Fruit fly (Drosophila melanogaster): ENCODE data around the gene Ipp.
A peak's percentile ranks its signal among the peaks of the same experiment; 100 is the strongest.

Ipp gene

DNA sequence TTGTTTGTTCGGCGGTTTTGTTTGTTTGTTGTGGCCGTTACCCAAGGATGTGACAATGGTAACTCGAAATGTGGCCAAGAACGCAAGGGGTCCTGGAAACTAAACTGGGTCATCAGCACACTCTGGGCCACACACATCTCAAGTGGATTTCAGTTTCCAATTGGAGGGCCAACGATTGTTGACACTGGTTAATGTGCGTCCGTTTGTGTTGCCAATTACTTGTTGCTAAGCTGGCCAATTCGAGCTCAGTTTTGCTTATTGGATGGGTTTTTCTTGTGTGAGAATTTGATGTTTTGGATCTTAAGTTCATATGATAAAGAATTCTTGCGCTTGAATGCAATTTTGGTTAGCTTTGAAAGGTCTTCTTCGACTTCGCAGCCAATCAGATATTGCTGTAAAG, 22.4 kb downstream of the Ipp start:
- TF ChIP-seq CG34367 (tag; optimal IDR thresholded peaks at IDR 0.05) (no peak), gl (tag; optimal IDR thresholded peaks at IDR 0.05) (no peak), fd96Ca (GFP tag; IDR thresholded peaks at IDR 0.05) (no peak), CG4496 (GFP tag; IDR thresholded peaks at IDR 0.05) (no peak), CG14655 (GFP tag; optimal IDR thresholded peaks at IDR 0.05) (no peak), CG9948 (tag; optimal IDR thresholded peaks at IDR 0.05) (no peak), rn (GFP tag; IDR thresholded peaks at IDR 0.05) (no peak), CG15710 (tag; optimal IDR thresholded peaks at IDR 0.05) (no peak), CG13204 (GFP tag; optimal IDR thresholded peaks at IDR 0.05) (no peak), Pif1B (GFP tag; optimal IDR thresholded peaks at IDR 0.05) (no peak), CG12605 (GFP tag; IDR thresholded peaks at IDR 0.05) (no peak), EcR (GFP tag; optimal IDR thresholded peaks at IDR 0.05) (no peak), CG8159 (tag; optimal IDR thresholded peaks at IDR 0.05) (no peak), CG17806 (tag; optimal IDR thresholded peaks at IDR 0.05) (no peak)

DNA sequence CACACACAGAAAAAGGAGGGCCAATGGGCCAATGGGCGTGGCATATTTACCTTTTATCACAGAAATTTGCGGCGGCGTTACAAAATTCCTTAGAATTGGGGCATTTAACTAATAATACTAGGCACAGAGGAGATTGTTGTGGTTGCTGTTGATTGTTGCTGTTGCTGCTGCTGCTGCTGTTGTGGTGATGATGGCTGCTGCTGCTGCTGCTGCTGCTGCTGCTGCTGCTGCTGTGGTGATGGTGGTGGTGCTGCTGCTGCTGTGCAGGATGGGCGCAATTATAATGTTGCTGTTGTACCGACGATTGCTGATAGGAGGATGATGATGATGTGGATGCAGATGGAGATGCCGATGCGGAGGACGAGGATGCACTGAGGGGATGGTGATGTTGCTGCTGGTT, 23.0 kb downstream of the Ipp start:
- no peak for TF ChIP-seq CG14655 (GFP tag; optimal IDR thresholded peaks at IDR 0.05)
- no peak for TF ChIP-seq gl (tag; optimal IDR thresholded peaks at IDR 0.05)
- no peak for TF ChIP-seq Pif1B (GFP tag; optimal IDR thresholded peaks at IDR 0.05)
- TF ChIP-seq fd96Ca (GFP tag; IDR thresholded peaks at IDR 0.05) = no peak
- TF ChIP-seq Ets98B (GFP tag; IDR thresholded peaks at IDR 0.05) = no peak
- no peak for TF ChIP-seq CG34367 (tag; optimal IDR thresholded peaks at IDR 0.05)
- no peak for TF ChIP-seq CG9948 (tag; optimal IDR thresholded peaks at IDR 0.05)
- TF ChIP-seq Pif1A (GFP tag; optimal IDR thresholded peaks at IDR 0.05) = no peak
- TF ChIP-seq CG4496 (GFP tag; IDR thresholded peaks at IDR 0.05) = no peak
- no peak for TF ChIP-seq EcR (GFP tag; optimal IDR thresholded peaks at IDR 0.05)
- TF ChIP-seq CG17806 (tag; optimal IDR thresholded peaks at IDR 0.05) = no peak
- TF ChIP-seq CG32121 (GFP tag; IDR thresholded peaks at IDR 0.05) = no peak
- TF ChIP-seq D1 (tag; optimal IDR thresholded peaks at IDR 0.05) = no peak
- TF ChIP-seq CG12605 (GFP tag; IDR thresholded peaks at IDR 0.05) = no peak
- no peak for TF ChIP-seq rn (GFP tag; IDR thresholded peaks at IDR 0.05)

DNA sequence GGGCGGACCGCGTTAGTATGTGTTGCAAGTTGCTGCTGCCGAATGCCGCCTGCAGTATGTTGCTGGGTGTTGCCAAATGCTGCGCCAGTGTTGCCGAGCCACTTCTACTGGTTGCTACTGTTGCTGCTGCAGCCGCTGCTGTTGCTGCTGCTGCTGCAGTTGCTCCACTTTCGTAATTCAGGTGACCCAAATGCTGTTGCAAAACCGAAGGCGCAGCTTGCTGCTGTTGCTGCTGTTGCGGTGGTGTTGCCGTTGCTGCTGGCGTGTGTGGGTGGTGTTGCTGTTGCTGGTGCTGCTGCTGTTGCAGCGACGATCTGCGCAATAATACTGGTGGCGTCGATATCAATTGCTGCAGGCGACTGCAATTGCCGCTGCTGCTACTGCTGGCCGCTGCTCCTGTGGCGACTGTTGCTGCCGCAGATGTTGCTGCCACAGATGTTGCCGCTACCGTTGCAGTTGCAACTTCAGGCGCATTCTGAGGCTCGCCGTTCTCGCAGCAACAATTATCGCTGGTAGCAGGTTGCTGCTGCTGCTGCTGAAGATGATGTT, 23.8 kb downstream of the Ipp start:
- no peak for TF ChIP-seq CG8301 (tag; optimal IDR thresholded peaks at IDR 0.05)
- peak; percentile 0 for TF ChIP-seq CG13204 (GFP tag; optimal IDR thresholded peaks at IDR 0.05)
- peak; percentile 15; the same call in 1 of the 2 replicates for TF ChIP-seq Ets98B (GFP tag; IDR thresholded peaks at IDR 0.05)
- TF ChIP-seq CG9948 (tag; optimal IDR thresholded peaks at IDR 0.05) = no peak
- no peak for TF ChIP-seq rn (GFP tag; IDR thresholded peaks at IDR 0.05)

DNA sequence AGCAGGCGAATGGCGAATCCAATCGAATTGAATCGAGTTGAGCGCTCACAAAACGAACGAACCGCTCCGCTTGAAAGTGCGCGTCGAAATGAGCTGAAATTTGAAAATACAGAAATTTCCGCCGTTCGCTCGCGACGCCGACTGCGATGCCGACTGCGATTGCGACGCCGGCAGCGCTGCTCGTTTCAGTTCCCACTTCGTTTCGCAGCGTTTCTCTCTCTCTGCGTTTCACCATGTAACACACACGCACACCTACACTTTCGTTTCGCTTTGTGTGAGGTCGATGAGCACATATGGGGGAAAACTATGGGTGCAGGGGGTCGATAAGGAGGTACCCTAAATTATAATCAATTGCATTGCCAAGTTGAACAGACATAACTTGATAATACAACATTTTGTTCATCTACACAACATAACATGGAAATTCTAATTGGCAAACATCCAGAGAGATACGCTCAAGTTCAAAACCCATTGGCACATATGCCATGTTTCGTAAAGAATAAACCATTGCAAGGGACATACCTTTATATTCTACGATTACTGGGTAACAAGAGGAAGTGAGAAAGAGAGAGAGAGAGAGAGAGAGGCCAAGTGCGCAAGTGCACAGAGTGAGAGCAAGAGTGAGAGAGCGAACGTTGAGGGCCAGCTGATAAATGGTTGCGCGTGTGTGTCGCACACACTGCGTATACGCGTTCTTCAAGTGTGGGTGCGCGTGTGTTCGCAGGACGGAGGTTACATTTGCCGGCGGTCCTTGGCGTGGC, 24.9 kb downstream of the Ipp start:
- TF ChIP-seq CG13204 (GFP tag; optimal IDR thresholded peaks at IDR 0.05) = peak; percentile 64
- TF ChIP-seq D1 (tag; optimal IDR thresholded peaks at IDR 0.05) = peak; percentile 86
- peak; percentile 93 for TF ChIP-seq CG15710 (tag; optimal IDR thresholded peaks at IDR 0.05)
- TF ChIP-seq rn (GFP tag; IDR thresholded peaks at IDR 0.05) = peak; percentile 87
- TF ChIP-seq CG14655 (GFP tag; optimal IDR thresholded peaks at IDR 0.05) = peak; percentile 95
- TF ChIP-seq Pif1A (GFP tag; optimal IDR thresholded peaks at IDR 0.05) = peak; percentile 97
- peak; percentile 91 for TF ChIP-seq CG32121 (GFP tag; IDR thresholded peaks at IDR 0.05)
- peak; percentile 95 for TF ChIP-seq CG8301 (tag; optimal IDR thresholded peaks at IDR 0.05)
- TF ChIP-seq CG10348 (GFP tag; IDR thresholded peaks at IDR 0.05) = peak; percentile 79
- TF ChIP-seq CG12605 (GFP tag; IDR thresholded peaks at IDR 0.05) = peak; percentile 53; the same call in 1 of the 2 replicates
- TF ChIP-seq CG34367 (tag; optimal IDR thresholded peaks at IDR 0.05) = peak; percentile 90
- peak; percentile 99 for TF ChIP-seq EcR (GFP tag; optimal IDR thresholded peaks at IDR 0.05)
- TF ChIP-seq gl (tag; optimal IDR thresholded peaks at IDR 0.05) = peak; percentile 88
- TF ChIP-seq Snoo (tag; optimal IDR thresholded peaks at IDR 0.05) = peak; percentile 96
- peak; percentile 91 for TF ChIP-seq CG17806 (tag; optimal IDR thresholded peaks at IDR 0.05)
- TF ChIP-seq CG9948 (tag; optimal IDR thresholded peaks at IDR 0.05) = peak; percentile 93
- TF ChIP-seq CG8159 (tag; optimal IDR thresholded peaks at IDR 0.05) = peak; percentile 94
- peak; percentile 87 for TF ChIP-seq Ets98B (GFP tag; IDR thresholded peaks at IDR 0.05)
- peak; percentile 95 for TF ChIP-seq Pif1B (GFP tag; optimal IDR thresholded peaks at IDR 0.05)
- TF ChIP-seq fd96Ca (GFP tag; IDR thresholded peaks at IDR 0.05) = peak; percentile 95
- peak; percentile 89; the same call in 2 of the 3 replicates for TF ChIP-seq CG4496 (GFP tag; IDR thresholded peaks at IDR 0.05)

DNA sequence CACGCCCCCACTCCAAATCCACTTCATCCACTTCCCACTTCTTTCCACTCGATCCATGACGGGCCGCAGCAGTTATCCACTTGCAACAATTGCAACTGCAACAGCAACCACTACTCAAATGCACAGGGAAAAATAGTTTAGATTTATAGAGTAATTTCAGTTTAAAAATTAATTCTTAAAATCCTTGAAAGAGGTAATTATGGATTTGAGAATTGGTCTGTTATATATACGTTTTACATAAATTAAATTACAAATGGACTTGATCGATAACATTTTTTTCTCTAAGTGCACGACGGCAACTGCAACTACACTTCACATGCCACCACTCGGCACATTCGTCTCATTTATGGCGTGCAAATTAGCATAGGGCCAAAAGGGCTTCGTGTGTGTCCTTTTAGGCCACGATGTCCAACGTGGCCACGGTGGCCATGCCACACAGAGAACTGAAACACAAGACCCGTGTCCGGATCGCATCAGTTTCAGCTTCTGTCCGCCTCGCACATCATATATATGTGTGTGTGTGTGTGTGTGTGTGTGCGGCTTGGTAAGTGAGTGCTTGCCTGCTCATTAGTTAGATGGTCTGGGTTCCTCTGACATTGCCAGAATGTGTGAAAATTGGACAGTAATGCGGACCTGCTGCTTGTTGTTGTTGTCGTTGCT, 26.5 kb downstream of the Ipp start:
- peak; percentile 91 for TF ChIP-seq CG4496 (GFP tag; IDR thresholded peaks at IDR 0.05)
- TF ChIP-seq CG12605 (GFP tag; IDR thresholded peaks at IDR 0.05) = peak; percentile 86
- peak; percentile 80 for TF ChIP-seq D1 (tag; optimal IDR thresholded peaks at IDR 0.05)
- TF ChIP-seq CG10348 (GFP tag; IDR thresholded peaks at IDR 0.05) = 0 out of 2 replicates have a peak, but pooled peaks have one; percentile 22
- TF ChIP-seq CG14655 (GFP tag; optimal IDR thresholded peaks at IDR 0.05) = peak; percentile 92
- TF ChIP-seq CG32121 (GFP tag; IDR thresholded peaks at IDR 0.05) = peak; percentile 86
- TF ChIP-seq Pif1B (GFP tag; optimal IDR thresholded peaks at IDR 0.05) = peak; percentile 77
- TF ChIP-seq CG34367 (tag; optimal IDR thresholded peaks at IDR 0.05) = peak; percentile 83
- peak; percentile 79 for TF ChIP-seq gl (tag; optimal IDR thresholded peaks at IDR 0.05)
- no peak; the same call in 2 of the 3 replicates for TF ChIP-seq fd96Ca (GFP tag; IDR thresholded peaks at IDR 0.05)
- peak; percentile 81 for TF ChIP-seq Ets98B (GFP tag; IDR thresholded peaks at IDR 0.05)
- peak; percentile 18 for TF ChIP-seq EcR (GFP tag; optimal IDR thresholded peaks at IDR 0.05)
- TF ChIP-seq rn (GFP tag; IDR thresholded peaks at IDR 0.05) = peak; percentile 79
- peak; percentile 90 for TF ChIP-seq CG9948 (tag; optimal IDR thresholded peaks at IDR 0.05)
- peak; percentile 37 for TF ChIP-seq CG13204 (GFP tag; optimal IDR thresholded peaks at IDR 0.05)
- peak; percentile 50 for TF ChIP-seq Snoo (tag; optimal IDR thresholded peaks at IDR 0.05)
- TF ChIP-seq CG15710 (tag; optimal IDR thresholded peaks at IDR 0.05) = peak; percentile 87
- peak; percentile 91 for TF ChIP-seq CG8159 (tag; optimal IDR thresholded peaks at IDR 0.05)
- TF ChIP-seq CG8301 (tag; optimal IDR thresholded peaks at IDR 0.05) = peak; percentile 89
- peak; percentile 85 for TF ChIP-seq Pif1A (GFP tag; optimal IDR thresholded peaks at IDR 0.05)
- peak; percentile 89 for TF ChIP-seq CG17806 (tag; optimal IDR thresholded peaks at IDR 0.05)

Data from whole organism, pupa.